Fruit fly (Drosophila melanogaster) whole organism, pupa: ENCODE results near the gene Parp1.

Source experiments
- CG10348 ChIP-seq: fragments of 200-800 bp; sonication (Bioruptor generic); IDR thresholded peaks from 2 replicates; pipeline ENCODE4 v1.3.6; 2022; ENCODE audit warnings: missing biosample characterization, missing genetic modification characterization
- CG12605 ChIP-seq: fragments of 200-800 bp; sonication (Bioruptor generic); IDR thresholded peaks from 2 replicates; pipeline ENCODE4 v1.3.6; 2022; ENCODE audit warnings: missing biosample characterization, missing genetic modification characterization
- CG13204 ChIP-seq: fragments of 200-800 bp; sonication (Bioruptor generic); optimal IDR thresholded peaks from 2 replicates; lab custom pipeline; 2018; ENCODE audit warnings: missing biosample characterization, mild to moderate bottlenecking, missing genetic modification characterization, moderate library complexity
- CG14655 ChIP-seq: fragments of 200-800 bp; sonication (Bioruptor generic); optimal IDR thresholded peaks from 3 replicates; lab custom pipeline; 2017; ENCODE audit warnings: mild to moderate bottlenecking, missing biosample characterization, missing genetic modification reagents, missing genetic modification characterization
- CG15710 ChIP-seq: fragments of 200-800 bp; sonication (Bioruptor generic); optimal IDR thresholded peaks from 2 replicates; lab custom pipeline; 2018; ENCODE audit warnings: missing biosample characterization, mild to moderate bottlenecking, missing genetic modification characterization, moderate library complexity
- CG17806 ChIP-seq: fragments of 200-800 bp; sonication (Bioruptor generic); optimal IDR thresholded peaks from 2 replicates; lab custom pipeline; 2018; ENCODE audit warnings: missing biosample characterization, mild to moderate bottlenecking, missing genetic modification characterization, moderate library complexity
- CG32121 ChIP-seq: fragments of 200-800 bp; sonication (Bioruptor generic); IDR thresholded peaks from 2 replicates; pipeline ENCODE4 v1.3.6; 2022; ENCODE audit warnings: missing biosample characterization, missing genetic modification characterization
- CG34367 ChIP-seq: fragments of 200-800 bp; sonication (Bioruptor generic); optimal IDR thresholded peaks from 2 replicates; lab custom pipeline; 2018; ENCODE audit warnings: missing biosample characterization, mild to moderate bottlenecking, missing genetic modification characterization
- CG4496 ChIP-seq: fragments of 200-800 bp; sonication (Bioruptor generic); IDR thresholded peaks from 3 replicates; pipeline ENCODE4 v1.3.6; 2022; ENCODE audit warnings: missing biosample characterization, missing genetic modification characterization
- CG8159 ChIP-seq: fragments of 200-800 bp; sonication (Bioruptor generic); optimal IDR thresholded peaks from 3 replicates; lab custom pipeline; 2018; ENCODE audit warnings: missing biosample characterization, mild to moderate bottlenecking, missing genetic modification characterization, moderate library complexity
- CG8301 ChIP-seq: fragments of 200-800 bp; sonication (Bioruptor generic); optimal IDR thresholded peaks from 2 replicates; lab custom pipeline; 2018; ENCODE audit warnings: missing biosample characterization, mild to moderate bottlenecking, missing genetic modification characterization
- CG9948 ChIP-seq: fragments of 200-800 bp; sonication (Bioruptor generic); optimal IDR thresholded peaks from 2 replicates; lab custom pipeline; 2018; ENCODE audit warnings: missing biosample characterization, mild to moderate bottlenecking, missing genetic modification characterization, moderate library complexity
- D1 ChIP-seq: fragments of 200-800 bp; sonication (Bioruptor generic); optimal IDR thresholded peaks from 2 replicates; lab custom pipeline; 2018; ENCODE audit warnings: missing biosample characterization, mild to moderate bottlenecking, missing genetic modification characterization, moderate library complexity
- EcR ChIP-seq: fragments of 200-800 bp; sonication (Bioruptor generic); optimal IDR thresholded peaks from 3 replicates; lab custom pipeline; 2019; ENCODE audit warnings: missing biosample characterization, missing genetic modification characterization, mild to moderate bottlenecking, moderate library complexity, missing genetic modification reagents
- Ets98B ChIP-seq: fragments of 200-800 bp; sonication (Bioruptor generic); IDR thresholded peaks from 2 replicates; pipeline ENCODE4 v1.3.6; 2022; ENCODE audit warnings: missing biosample characterization, missing genetic modification characterization
- Pif1A ChIP-seq: fragments of 200-800 bp; sonication (Bioruptor generic); optimal IDR thresholded peaks from 3 replicates; lab custom pipeline; 2016; ENCODE audit warnings: missing biosample characterization, missing genetic modification characterization
- Pif1B ChIP-seq: fragments of 200-800 bp; sonication (Bioruptor generic); optimal IDR thresholded peaks from 3 replicates; lab custom pipeline; 2016; ENCODE audit warnings: missing biosample characterization, missing genetic modification characterization
- Snoo ChIP-seq: fragments of 200-800 bp; sonication (Bioruptor generic); optimal IDR thresholded peaks from 3 replicates; lab custom pipeline; 2017; ENCODE audit warnings: missing biosample characterization, mild to moderate bottlenecking, missing genetic modification characterization, inconsistent platforms
- gl ChIP-seq: fragments of 200-800 bp; sonication (Bioruptor generic); optimal IDR thresholded peaks from 2 replicates; lab custom pipeline; 2018; ENCODE audit warnings: missing biosample characterization, mild to moderate bottlenecking, missing genetic modification characterization
- rn ChIP-seq: fragments of 200-800 bp; sonication (Bioruptor generic); IDR thresholded peaks from 2 replicates; pipeline ENCODE4 v1.3.6; 2022; ENCODE audit warnings: missing biosample characterization, missing genetic modification characterization

Parp1 gene

dm6 chr3R:3586937-3587336 lies at the start of gene Parp1:
TSS of gene Parp1 (minus strand) at chr3R:3587054.
- TF ChIP-seq gl (tag; lab: Kevin White, UChicago) (no peak), CG17806 (tag; lab: Kevin White, UChicago) (no peak), Pif1B (no peak), CG15710 (no peak)

DNA sequence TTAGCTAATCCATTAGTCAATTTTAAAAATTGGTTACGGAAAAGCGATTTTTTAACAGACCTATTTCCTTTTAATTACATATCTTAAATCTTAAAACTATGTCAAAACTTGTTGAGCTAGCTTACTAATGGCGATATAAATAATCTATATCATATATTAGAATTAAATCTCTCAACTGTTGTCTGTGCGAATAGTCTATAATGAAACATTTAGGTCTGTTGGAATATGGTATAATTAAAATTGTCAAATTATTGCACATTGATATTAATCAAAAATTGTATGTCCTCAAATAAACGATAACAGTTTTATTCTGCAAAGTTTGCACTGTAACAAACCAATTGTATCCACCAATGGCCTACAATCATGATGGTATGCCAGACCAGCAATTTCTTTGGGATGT lies 36.0 kb upstream of the Parp1 start, which contains the start of gene Alg-2:
Alg-2 (plus strand) TSS at position 277 of the 400 bp plus-strand sequence.
- TF ChIP-seq CG12605 (GFP tag; lab: Robert Waterston, UW) (no peak), CG14655 (GFP tag; lab: Kevin White, UChicago) (no peak), EcR (GFP tag; lab: Kevin White, UChicago) (no peak), CG8159 (tag; lab: Kevin White, UChicago) (peak; percentile 10), CG32121 (GFP tag; lab: Robert Waterston, UW) (no peak)

DNA sequence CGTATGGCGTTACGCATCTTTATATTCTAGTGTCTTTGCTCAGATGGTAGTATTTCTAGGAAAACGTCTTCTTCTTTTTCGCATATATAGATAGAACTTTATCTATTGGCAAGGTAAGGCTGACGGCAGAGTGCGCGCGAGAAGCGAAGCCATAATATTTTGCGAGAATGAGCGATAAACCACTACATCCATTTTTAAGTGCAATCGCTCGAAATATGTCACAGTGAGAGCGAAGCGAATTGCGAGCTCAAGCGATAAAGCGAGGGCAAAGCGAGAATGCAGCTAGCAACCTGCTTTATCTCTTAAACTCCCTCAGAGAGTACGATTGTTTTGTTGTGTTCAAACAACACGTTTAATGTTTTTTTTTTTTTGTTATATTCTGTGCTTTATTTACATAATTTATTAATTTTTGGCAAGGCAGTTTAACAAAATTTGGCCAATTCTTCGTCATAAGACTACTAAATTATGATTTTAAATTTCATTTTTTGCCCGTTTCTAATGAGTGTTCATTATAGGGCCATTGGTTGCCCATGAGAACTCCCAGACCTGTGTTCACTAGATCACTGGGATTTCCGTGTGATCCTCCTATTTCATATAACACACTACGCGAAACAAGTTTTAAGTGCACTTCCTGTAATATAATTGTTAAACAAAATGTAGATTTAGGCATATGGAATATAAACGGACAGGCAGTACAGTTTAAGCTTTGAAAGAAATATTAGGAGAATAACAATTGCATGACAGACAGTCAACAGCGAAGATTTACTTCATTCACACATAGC lies 33.9 kb upstream of the Parp1 start:
- no peak for TF ChIP-seq EcR (GFP tag; lab: Kevin White, UChicago)
- no peak for TF ChIP-seq gl (tag; lab: Kevin White, UChicago)
- TF ChIP-seq CG15710, result no peak
- no peak for TF ChIP-seq CG32121 (GFP tag; lab: Robert Waterston, UW)
- no peak for TF ChIP-seq CG9948
- TF ChIP-seq CG17806 (tag; lab: Kevin White, UChicago), result no peak
- TF ChIP-seq Snoo (tag; lab: Kevin White, UChicago), result no peak
- TF ChIP-seq CG14655 (GFP tag; lab: Kevin White, UChicago), result no peak
- no peak for TF ChIP-seq rn (GFP tag; lab: Robert Waterston, UW)
- TF ChIP-seq CG8301 (tag; lab: Kevin White, UChicago), result no peak
- TF ChIP-seq CG13204 (GFP tag; lab: Kevin White, UChicago), result no peak
- TF ChIP-seq, all 21 proteins: peak for 0

- TF ChIP-seq CG4496 (GFP tag; lab: Robert Waterston, UW) (no peak), CG12605 (GFP tag; lab: Robert Waterston, UW) (no peak), CG10348 (GFP tag; lab: Robert Waterston, UW) (no peak), Snoo (tag; lab: Kevin White, UChicago) (no peak), CG13204 (GFP tag; lab: Kevin White, UChicago) (no peak), Ets98B (GFP tag; lab: Robert Waterston, UW) (no peak), CG8159 (tag; lab: Kevin White, UChicago) (no peak), CG17806 (tag; lab: Kevin White, UChicago) (no peak), EcR (GFP tag; lab: Kevin White, UChicago) (no peak), CG34367 (tag; lab: Kevin White, UChicago) (no peak), D1 (tag; lab: Kevin White, UChicago) (no peak), Pif1A (GFP tag; lab: Kevin White, UChicago) (no peak), CG9948 (no peak)
Measured at dm6 chr3R:3589672-3590071, 2.8 kb upstream of the Parp1 start.
